Fruit fly (Drosophila melanogaster) whole organism, embryonic: Measurements from ENCODE around the gene CG42591.

Source experiments
- Antp ChIP-seq: fragments of 200-800 bp; sonication (Bioruptor generic); optimal IDR thresholded peaks from 3 replicates; lab custom pipeline; 2016; ENCODE audit warnings: missing biosample characterization, missing genetic modification characterization
- Bgb ChIP-seq: fragments of 200-800 bp; sonication (Bioruptor generic); IDR thresholded peaks from 2 replicates; pipeline ENCODE4 v1.3.6; 2022; ENCODE audit warnings: missing biosample characterization, missing genetic modification characterization; ENCODE audit not compliant: partially characterized antibody
- CG11456 ChIP-seq: fragments of 200-800 bp; sonication (Bioruptor generic); IDR thresholded peaks from 3 replicates; pipeline ENCODE4 v1.3.6; 2022; ENCODE audit warnings: missing biosample characterization, missing genetic modification characterization
- CG11723 ChIP-seq: fragments of 200-800 bp; sonication (Bioruptor generic); optimal IDR thresholded peaks from 2 replicates; lab custom pipeline; 2017; ENCODE audit warnings: missing biosample characterization, mild to moderate bottlenecking, missing genetic modification characterization
- CG12391 ChIP-seq: fragments of 200-800 bp; sonication (Bioruptor generic); optimal IDR thresholded peaks from 3 replicates; lab custom pipeline; 2018; ENCODE audit warnings: missing biosample characterization, mild to moderate bottlenecking, missing genetic modification characterization, moderate library complexity
- CG15011 ChIP-seq: fragments of 200-800 bp; sonication (Bioruptor generic); optimal IDR thresholded peaks from 3 replicates; lab custom pipeline; 2018; ENCODE audit warnings: missing biosample characterization, mild to moderate bottlenecking, missing genetic modification characterization
- CG16863 ChIP-seq: fragments of 200-800 bp; sonication (Bioruptor generic); optimal IDR thresholded peaks from 3 replicates; lab custom pipeline; 2016; ENCODE audit warnings: missing biosample characterization, missing genetic modification characterization
- CG2678 ChIP-seq: fragments of 200-800 bp; sonication (Bioruptor generic); optimal IDR thresholded peaks from 3 replicates; lab custom pipeline; 2019; ENCODE audit warnings: missing biosample characterization, mild to moderate bottlenecking, missing genetic modification characterization, moderate library complexity
- CG31224 ChIP-seq: fragments of 200-800 bp; sonication (Bioruptor generic); IDR thresholded peaks from 2 replicates; pipeline ENCODE4 v1.3.6; 2022; ENCODE audit warnings: missing biosample characterization, missing genetic modification characterization
- CG31365 ChIP-seq: fragments of 200-800 bp; sonication (Bioruptor generic); optimal IDR thresholded peaks from 2 replicates; lab custom pipeline; 2018; ENCODE audit warnings: missing biosample characterization, mild to moderate bottlenecking, missing genetic modification characterization
- CG5245 ChIP-seq: fragments of 200-800 bp; sonication (Bioruptor generic); optimal IDR thresholded peaks from 3 replicates; lab custom pipeline; 2016; ENCODE audit warnings: missing biosample characterization, missing genetic modification characterization
- CG6254 ChIP-seq: fragments of 200-800 bp; sonication (Bioruptor generic); optimal IDR thresholded peaks from 3 replicates; lab custom pipeline; 2017; ENCODE audit warnings: mild to moderate bottlenecking, missing biosample characterization, missing genetic modification reagents, missing genetic modification characterization
- CG8359 ChIP-seq: fragments of 200-800 bp; sonication (Bioruptor generic); optimal IDR thresholded peaks from 2 replicates; lab custom pipeline; 2017; ENCODE audit warnings: missing biosample characterization, mild to moderate bottlenecking, missing genetic modification characterization, borderline replicate concordance
- CG9727 ChIP-seq: fragments of 200-800 bp; sonication (Bioruptor generic); optimal IDR thresholded peaks from 3 replicates; lab custom pipeline; 2017; ENCODE audit warnings: missing biosample characterization, mild to moderate bottlenecking, missing genetic modification characterization
- CG9876 ChIP-seq: fragments of 200-800 bp; sonication (Bioruptor generic); optimal IDR thresholded peaks from 2 replicates; lab custom pipeline; 2016; ENCODE audit warnings: missing biosample characterization, missing genetic modification characterization
- Fer1 ChIP-seq: fragments of 200-800 bp; sonication (Bioruptor generic); optimal IDR thresholded peaks from 2 replicates; lab custom pipeline; 2017; ENCODE audit warnings: missing biosample characterization, mild to moderate bottlenecking, missing genetic modification characterization
- GATAe ChIP-seq: fragments of 200-800 bp; sonication (Bioruptor generic); conservative IDR thresholded peaks from 2 replicates; pipeline ENCODE4 v1.3.6; 2022; ENCODE audit warnings: missing biosample characterization, missing genetic modification characterization
- Hr78 ChIP-seq, 2 experiments: fragments of 200-800 bp in 1 of 2; fragments of >200 bp in 1 of 2; sonication (Bioruptor generic) in 1 of 2; optimal IDR thresholded peaks; 2 replicates each; lab custom pipeline; 2017 to 2019; ENCODE audit warnings: missing biosample characterization in 2 of 2, missing genetic modification characterization in 2 of 2, mild to moderate bottlenecking in 1 of 2, moderate library complexity in 1 of 2
- Oaz ChIP-seq: fragments of 200-800 bp; sonication (Bioruptor generic); IDR thresholded peaks from 2 replicates; pipeline ENCODE4 v1.3.6; 2022; ENCODE audit warnings: missing biosample characterization, missing genetic modification characterization
- Oli ChIP-seq: fragments of 200-800 bp; sonication (Bioruptor generic); optimal IDR thresholded peaks from 2 replicates; lab custom pipeline; 2018; ENCODE audit warnings: missing biosample characterization, mild to moderate bottlenecking, missing genetic modification characterization, moderate library complexity
- Optix ChIP-seq: fragments of 200-800 bp; sonication (Bioruptor generic); IDR thresholded peaks from 3 replicates; pipeline ENCODE4 v1.3.6; 2022; ENCODE audit warnings: missing biosample characterization, missing genetic modification characterization
- PHDP ChIP-seq: fragments of 200-800 bp; sonication (Bioruptor generic); optimal IDR thresholded peaks from 3 replicates; lab custom pipeline; 2018; ENCODE audit warnings: missing biosample characterization, mild to moderate bottlenecking, missing genetic modification characterization, moderate library complexity
- Rx ChIP-seq: fragments of 200-800 bp; sonication (Bioruptor generic); IDR thresholded peaks from 2 replicates; pipeline ENCODE4 v1.3.6; 2022; ENCODE audit warnings: missing biosample characterization, missing genetic modification characterization
- Ssrp ChIP-seq: fragments of 200-800 bp; sonication (Bioruptor generic); optimal IDR thresholded peaks from 2 replicates; lab custom pipeline; 2018; ENCODE audit warnings: missing biosample characterization, mild to moderate bottlenecking, missing genetic modification characterization, moderate library complexity
- Stat92E ChIP-seq, 3 experiments: fragments of >200 bp in 2 of 3; fragments of 200-800 bp in 1 of 3; sonication (Bioruptor generic) in 1 of 3; optimal IDR thresholded peaks; 2 replicates each; lab custom pipeline; 2017 to 2019; ENCODE audit warnings: missing biosample characterization in 3 of 3, missing genetic modification characterization in 3 of 3, mild to moderate bottlenecking in 1 of 3, moderate library complexity in 1 of 3
- bcd ChIP-seq: fragments of 200-800 bp; sonication (Bioruptor generic); optimal IDR thresholded peaks from 2 replicates; lab custom pipeline; 2017; ENCODE audit warnings: missing biosample characterization, mild to moderate bottlenecking, missing genetic modification characterization
- bowl ChIP-seq: fragments of 200-800 bp; sonication (Bioruptor generic); IDR thresholded peaks from 2 replicates; pipeline ENCODE4 v1.3.6; 2022; ENCODE audit warnings: missing biosample characterization, missing genetic modification characterization
- br ChIP-seq: fragments of >200 bp; optimal IDR thresholded peaks from 2 replicates; lab custom pipeline; 2017
- cas ChIP-seq: fragments of 200-800 bp; sonication (Bioruptor generic); IDR thresholded peaks from 2 replicates; pipeline ENCODE4 v1.3.6; 2022; ENCODE audit warnings: missing biosample characterization, missing genetic modification characterization
- crp ChIP-seq, 2 experiments: fragments of 200-800 bp; sonication (Bioruptor generic); optimal IDR thresholded peaks; 2 replicates in 1 of 2; 3 replicates in 1 of 2; lab custom pipeline; 2017; ENCODE audit warnings: missing biosample characterization in 2 of 2, missing genetic modification characterization in 2 of 2, mild to moderate bottlenecking in 1 of 2, moderate library complexity in 1 of 2
- dan ChIP-seq: fragments of 200-800 bp; sonication (Bioruptor generic); IDR thresholded peaks from 2 replicates; pipeline ENCODE4 v1.3.6; 2022; ENCODE audit warnings: missing biosample characterization, missing genetic modification characterization
- dm ChIP-seq: fragments of 200-800 bp; sonication (Bioruptor generic); optimal IDR thresholded peaks from 3 replicates; lab custom pipeline; 2016; ENCODE audit warnings: missing biosample characterization, missing genetic modification characterization
- dmrt11E ChIP-seq: fragments of 200-800 bp; sonication (Bioruptor generic); optimal IDR thresholded peaks from 3 replicates; lab custom pipeline; 2018; ENCODE audit warnings: missing biosample characterization, mild to moderate bottlenecking, missing genetic modification characterization, moderate library complexity
- eve ChIP-seq, 2 experiments: fragments of >200 bp; optimal IDR thresholded peaks; 2 replicates each; lab custom pipeline; 2017; ENCODE audit warnings: missing biosample characterization in 2 of 2, missing genetic modification characterization in 2 of 2
- fd3F ChIP-seq: fragments of 200-800 bp; sonication (Bioruptor generic); optimal IDR thresholded peaks from 2 replicates; lab custom pipeline; 2018; ENCODE audit warnings: missing biosample characterization, mild to moderate bottlenecking, missing genetic modification characterization, moderate library complexity
- gem ChIP-seq: fragments of 200-800 bp; sonication (Bioruptor generic); optimal IDR thresholded peaks from 2 replicates; lab custom pipeline; 2019; ENCODE audit warnings: missing biosample characterization, mild to moderate bottlenecking, missing genetic modification characterization, moderate library complexity
- gt ChIP-seq: fragments of 200-800 bp; sonication (Bioruptor generic); IDR thresholded peaks from 2 replicates; pipeline ENCODE4 v1.3.6; 2022; ENCODE audit warnings: missing biosample characterization, missing genetic modification characterization
- kah ChIP-seq: fragments of 200-800 bp; sonication (Bioruptor generic); optimal IDR thresholded peaks from 2 replicates; lab custom pipeline; 2018; ENCODE audit warnings: missing biosample characterization, mild to moderate bottlenecking, missing genetic modification characterization
- klu ChIP-seq: fragments of 200-800 bp; sonication (Bioruptor generic); IDR thresholded peaks from 2 replicates; pipeline ENCODE4 v1.3.6; 2022; ENCODE audit warnings: missing biosample characterization, missing genetic modification characterization
- knrl ChIP-seq: fragments of 200-800 bp; sonication (Bioruptor generic); IDR thresholded peaks from 3 replicates; pipeline ENCODE4 v1.3.6; 2022; ENCODE audit warnings: missing biosample characterization, missing genetic modification characterization; ENCODE audit not compliant: partially characterized antibody
- luna ChIP-seq: fragments of 200-800 bp; sonication (Bioruptor generic); optimal IDR thresholded peaks from 2 replicates; lab custom pipeline; 2016; ENCODE audit warnings: missing biosample characterization, missing genetic modification characterization
- pan ChIP-seq, 4 experiments: fragments of >200 bp in 3 of 4; fragments of 200-800 bp in 1 of 4; sonication (Bioruptor generic) in 1 of 4; optimal IDR thresholded peaks in 3 of 4; IDR thresholded peaks in 1 of 4; 2 replicates each; pipeline versions ENCODE4 v1.3.6 to Lab custom; 2017 to 2022; ENCODE audit warnings: missing biosample characterization in 2 of 4, missing genetic modification characterization in 2 of 4, mixed read lengths in 1 of 4
- sens ChIP-seq: fragments of 200-800 bp; sonication (Bioruptor generic); peaks from one replicate; lab custom pipeline; 2016; ENCODE audit warnings: missing biosample characterization, missing genetic modification characterization
- sisA ChIP-seq: fragments of 200-800 bp; sonication (Bioruptor generic); IDR thresholded peaks from 2 replicates; pipeline ENCODE4 v1.3.6; 2022; ENCODE audit warnings: missing biosample characterization, missing genetic modification characterization
- ssp ChIP-seq: fragments of 200-800 bp; sonication (Bioruptor generic); IDR thresholded peaks from 2 replicates; pipeline ENCODE4 v1.3.6; 2022; ENCODE audit warnings: missing biosample characterization, missing genetic modification characterization
- sug ChIP-seq: fragments of 200-800 bp; optimal IDR thresholded peaks from 2 replicates; lab custom pipeline; 2019; ENCODE audit warnings: missing biosample characterization, mild to moderate bottlenecking, missing genetic modification characterization, moderate library complexity
- tap ChIP-seq: fragments of 200-800 bp; optimal IDR thresholded peaks from 3 replicates; lab custom pipeline; 2019; ENCODE audit warnings: missing biosample characterization, mild to moderate bottlenecking, missing genetic modification characterization, moderate library complexity
- tio ChIP-seq: fragments of 200-800 bp; sonication (Bioruptor generic); optimal IDR thresholded peaks from 2 replicates; lab custom pipeline; 2017; ENCODE audit warnings: missing biosample characterization, missing genetic modification characterization, inconsistent platforms
- trh ChIP-seq: fragments of 200-800 bp; sonication (Bioruptor generic); optimal IDR thresholded peaks from 2 replicates; lab custom pipeline; 2016; ENCODE audit warnings: missing biosample characterization, missing genetic modification characterization
- ttk ChIP-seq: fragments of 200-800 bp; sonication (Bioruptor generic); IDR thresholded peaks from 2 replicates; pipeline ENCODE4 v2.1.2; 2022; ENCODE audit warnings: missing biosample characterization, missing genetic modification characterization
- twi ChIP-seq: fragments of 200-800 bp; optimal IDR thresholded peaks from 2 replicates; lab custom pipeline; 2019; ENCODE audit warnings: missing biosample characterization, mild to moderate bottlenecking, missing genetic modification characterization, moderate library complexity

The CG42591 gene

dm6 chr3L:8072720-8073119, 3.0 kb upstream of the CG42591 start (continued):
- TF ChIP-seq cas (GFP tag; lab: Robert Waterston, UW) (0 out of 2 replicates have a peak, but pooled peaks have one; percentile 42), luna (GFP tag; lab: Kevin White, UChicago) (no peak), Fer1 (GFP tag; lab: Kevin White, UChicago) (peak; percentile 77), CG11723 (GFP tag; lab: Kevin White, UChicago) (no peak), trh (no peak), sisA (GFP tag; lab: Robert Waterston, UW) (peak; percentile 74), GATAe (GFP tag; lab: Robert Waterston, UW) (no peak), Optix (GFP tag; lab: Robert Waterston, UW) (no peak), CG9876 (no peak), Rx (peak; percentile 54), CG31365 (no peak), crp (GFP tag; optimal IDR thresholded peaks at IDR 0.05; lab: Kevin White, UChicago) (no peak), Ssrp (tag; lab: Kevin White, UChicago) (no peak), br (no peak), Stat92E (GFP tag; optimal IDR thresholded peaks at IDR 0.05; lab: Kevin White, UChicago) (no peak), CG6254 (GFP tag; lab: Kevin White, UChicago) (peak; percentile 67), CG15011 (peak; percentile 58), klu (GFP tag; lab: Robert Waterston, UW) (no peak), CG16863 (GFP tag; lab: Kevin White, UChicago) (no peak), CG31224 (GFP tag; lab: Robert Waterston, UW) (no peak), ssp (GFP tag; lab: Robert Waterston, UW) (peak; percentile 50; the same call in 1 of the 2 replicates), PHDP (tag; lab: Kevin White, UChicago) (peak; percentile 30), dan (GFP tag; lab: Robert Waterston, UW) (no peak), eve (GFP tag; optimal IDR thresholded peaks at IDR 0.05; lab: Kevin White, UChicago) (peak in 1 of 2 experiments; percentile 54), CG9727 (peak; percentile 67), bcd (GFP tag; lab: Kevin White, UChicago) (peak; percentile 68), CG5245 (GFP tag; lab: Kevin White, UChicago) (peak; percentile 72), pan (optimal IDR thresholded peaks at IDR 0.05; lab: Kevin White, UChicago) (no peak), pan (GFP tag; optimal IDR thresholded peaks at IDR 0.05 in 1 of 2, IDR thresholded peaks at IDR 0.05 in 1 of 2) (peak in 1 of 2 experiments; percentile 70), dm (GFP tag; lab: Kevin White, UChicago) (no peak), Antp (GFP tag; lab: Kevin White, UChicago) (peak; percentile 59), kah (GFP tag; lab: Kevin White, UChicago) (peak; percentile 39), CG8359 (peak; percentile 43), tap (tag; lab: Kevin White, UChicago) (peak; percentile 73), bowl (no peak), tio (GFP tag; lab: Kevin White, UChicago) (no peak), sug (tag; lab: Kevin White, UChicago) (no peak), gem (tag; lab: Kevin White, UChicago) (peak; percentile 57), Oli (tag; lab: Kevin White, UChicago) (no peak), dmrt11E (tag; lab: Kevin White, UChicago) (no peak)

dm6 chr3L:8071693-8072260, 2.0 kb upstream of the CG42591 start:
- peak; percentile 22; the same call in 1 of the 3 replicates for TF ChIP-seq knrl (GFP tag; lab: Robert Waterston, UW)
- TF ChIP-seq CG2678 (tag; lab: Kevin White, UChicago) = no peak
- no peak for TF ChIP-seq ttk (GFP tag; lab: Robert Waterston, UW)
- no peak for TF ChIP-seq fd3F (GFP tag; lab: Kevin White, UChicago)
- peak in 1 of 2 experiments; percentile 81 for TF ChIP-seq Hr78 (GFP tag; optimal IDR thresholded peaks at IDR 0.05; lab: Kevin White, UChicago)
- TF ChIP-seq Oaz (GFP tag; lab: Robert Waterston, UW) = no peak
- TF ChIP-seq CG11456 (GFP tag; lab: Robert Waterston, UW) = no peak
- no peak for TF ChIP-seq bowl
- TF ChIP-seq Bgb (GFP tag; lab: Robert Waterston, UW) = 0 out of 2 replicates have a peak, but pooled peaks have one; percentile 14
- no peak for TF ChIP-seq dan (GFP tag; lab: Robert Waterston, UW)
- no peak for TF ChIP-seq gt
- TF ChIP-seq twi = no peak
- TF ChIP-seq CG12391 = no peak
- peak; percentile 41 for TF ChIP-seq sens (GFP tag; lab: Kevin White, UChicago)
